Worm (Caenorhabditis elegans): ENCODE data around the gene dnj-19.
A peak's percentile ranks its signal among the peaks of the same experiment; 100 is the strongest.

The dnj-19 gene

ce11 chrV:5502701-5503100 is 2.0 kb downstream of the dnj-19 start (continued):
- TF ChIP-seq xnd-1 (tag; optimal IDR thresholded peaks at IDR 0.05) (no peak), somi-1 (GFP tag; optimal IDR thresholded peaks at IDR 0.05) (no peak), ekl-4 (GFP tag; IDR thresholded peaks at IDR 0.05) (peak; percentile 54), ceh-40 (GFP tag; IDR thresholded peaks at IDR 0.05) (no peak), madf-6 (GFP tag; IDR thresholded peaks at IDR 0.05) (peak; percentile 43; the same call in 1 of the 2 replicates), chd-7 (tag; optimal IDR thresholded peaks at IDR 0.05) (peak; percentile 22), ceh-91 (GFP tag; IDR thresholded peaks at IDR 0.05) (no peak), lin-40 (tag; optimal IDR thresholded peaks at IDR 0.05) (no peak), ztf-18 (tag; optimal IDR thresholded peaks at IDR 0.05) (peak; percentile 38), snpc-4 (GFP tag; optimal IDR thresholded peaks at IDR 0.05) (no peak), snpc-4 (tag; optimal IDR thresholded peaks at IDR 0.05) (peak in 1 of 4 experiments; percentile 15), zim-3 (tag; optimal IDR thresholded peaks at IDR 0.05) (no peak), dpl-1 (GFP tag; optimal IDR thresholded peaks at IDR 0.05) (no peak), F55B11.4 (tag; optimal IDR thresholded peaks at IDR 0.05; ENCODE audit: borderline replicate concordance, insufficient read depth) (no peak), B0336.3 (GFP tag; IDR thresholded peaks at IDR 0.05) (peak; percentile 75), B0035.1 (tag; optimal IDR thresholded peaks at IDR 0.05) (no peak), ztf-28 (GFP tag; IDR thresholded peaks at IDR 0.05) (no peak), egl-44 (GFP tag; IDR thresholded peaks at IDR 0.05) (no peak), dox-1 (GFP tag; IDR thresholded peaks at IDR 0.05) (no peak), cebp-2 (GFP tag; IDR thresholded peaks at IDR 0.05) (0 out of 2 replicates have a peak, but pooled peaks have one; percentile 70), tbx-9 (tag; optimal IDR thresholded peaks at IDR 0.05; ENCODE audit: borderline replicate concordance) (no peak), Y67H2A.10 (GFP tag; conservative IDR thresholded peaks at IDR 0.05) (no peak), hlh-12 (tag; optimal IDR thresholded peaks at IDR 0.05) (no peak), K11D2.4 (GFP tag; IDR thresholded peaks at IDR 0.05) (no peak), hmg-1.2 (GFP tag; IDR thresholded peaks at IDR 0.05) (no peak), tbp1 (GFP tag; optimal IDR thresholded peaks at IDR 0.05) (peak; percentile 13), lsy-27 (tag; optimal IDR thresholded peaks at IDR 0.05; ENCODE audit: borderline replicate concordance, insufficient read depth) (no peak), ceh-27 (GFP tag; optimal IDR thresholded peaks at IDR 0.05) (no peak), lsl-1 (GFP tag; optimal IDR thresholded peaks at IDR 0.05) (peak; percentile 12), unc-62 (GFP tag; optimal IDR thresholded peaks at IDR 0.05) (no peak), ztf-25 (GFP tag; IDR thresholded peaks at IDR 0.05) (no peak), Y53G8AR.9 (GFP tag; conservative IDR thresholded peaks at IDR 0.05) (peak; percentile 54; the same call in 1 of the 2 replicates), nhr-27 (tag; optimal IDR thresholded peaks at IDR 0.05) (no peak), snpc-1.3 (tag; optimal IDR thresholded peaks at IDR 0.05; ENCODE audit: insufficient read depth) (no peak), F57C9.4 (tag; optimal IDR thresholded peaks at IDR 0.05) (no peak), ztf-6 (GFP tag; IDR thresholded peaks at IDR 0.05) (no peak), B0019.2 (GFP tag; conservative IDR thresholded peaks at IDR 0.05) (no peak), aptf-3 (GFP tag; IDR thresholded peaks at IDR 0.05) (no peak), cebp-1 (GFP tag; IDR thresholded peaks at IDR 0.05) (no peak), cebp-1 (tag; optimal IDR thresholded peaks at IDR 0.05) (no peak), pbrm-1 (GFP tag; IDR thresholded peaks at IDR 0.05) (peak; percentile 23; the same call in 1 of the 2 replicates), nfya-1 (tag; optimal IDR thresholded peaks at IDR 0.05; ENCODE audit: borderline replicate concordance, insufficient read depth) (no peak), efl-1 (GFP tag; optimal IDR thresholded peaks at IDR 0.05) (no peak), madf-8 (GFP tag; conservative IDR thresholded peaks at IDR 0.05) (no peak), F10E7.11 (tag; optimal IDR thresholded peaks at IDR 0.05) (no peak), tlf-1 (GFP tag; optimal IDR thresholded peaks at IDR 0.05) (no peak), F49E8.2 (tag; optimal IDR thresholded peaks at IDR 0.05; ENCODE audit: insufficient read depth) (no peak), ceh-100 (GFP tag; IDR thresholded peaks at IDR 0.05) (no peak), akir-1 (GFP tag; optimal IDR thresholded peaks at IDR 0.05) (no peak)
